Fruit fly (Drosophila melanogaster) S2 (cell line): ENCODE results near the gene mrn.

Experiments used
- CG8478 ChIP-seq: fragments of >200 bp; optimal IDR thresholded peaks from 2 replicates; lab custom pipeline; 2018
- CTCF ChIP-seq, 2 experiments: fragments of >200 bp; optimal IDR thresholded peaks; 2 replicates each; lab custom pipeline; 2018

- TF ChIP-seq CTCF (optimal IDR thresholded peaks at IDR 0.05; lab: Kevin White, UChicago) (no peak), CG8478 (lab: Kevin White, UChicago) (no peak)
Observed at dm6 chr3L:15610109-15610508, 29.8 kb upstream of the mrn start, which contains the start of gene CG7650.
